Fruit fly (Drosophila melanogaster) whole organism, embryonic: ENCODE data around the gene CG43693.

Source experiments
- Abd-B ChIP-seq: fragments of 200-800 bp; sonication (Bioruptor generic); optimal IDR thresholded peaks from 2 replicates; lab custom pipeline; 2018; ENCODE audit warnings: missing biosample characterization, mild to moderate bottlenecking, missing genetic modification characterization, moderate library complexity
- CG10267 ChIP-seq: fragments of 200-800 bp; sonication (Bioruptor generic); optimal IDR thresholded peaks from 2 replicates; lab custom pipeline; 2018; ENCODE audit warnings: missing biosample characterization, mild to moderate bottlenecking, missing genetic modification characterization, moderate library complexity
- CG11504 ChIP-seq: fragments of 200-800 bp; sonication (Bioruptor generic); optimal IDR thresholded peaks from 3 replicates; lab custom pipeline; 2019; ENCODE audit warnings: missing biosample characterization, mild to moderate bottlenecking, missing genetic modification characterization, moderate library complexity
- CG12942 ChIP-seq: fragments of 200-800 bp; sonication (Bioruptor generic); optimal IDR thresholded peaks from 3 replicates; lab custom pipeline; 2016; ENCODE audit warnings: missing biosample characterization, missing genetic modification characterization
- CG15479 ChIP-seq: fragments of 200-800 bp; sonication (Bioruptor generic); optimal IDR thresholded peaks from 3 replicates; lab custom pipeline; 2019; ENCODE audit warnings: missing biosample characterization, mild to moderate bottlenecking, missing genetic modification characterization, moderate library complexity
- CG15601 ChIP-seq: fragments of 200-800 bp; sonication (Bioruptor generic); optimal IDR thresholded peaks from 3 replicates; lab custom pipeline; 2019; ENCODE audit warnings: missing biosample characterization, mild to moderate bottlenecking, missing genetic modification characterization, moderate library complexity
- CG15696 ChIP-seq: fragments of 200-800 bp; sonication (Bioruptor generic); optimal IDR thresholded peaks from 2 replicates; lab custom pipeline; 2019; ENCODE audit warnings: missing biosample characterization, mild to moderate bottlenecking, missing genetic modification characterization, moderate library complexity
- CG18619 ChIP-seq: fragments of 200-800 bp; sonication (Bioruptor generic); optimal IDR thresholded peaks from 3 replicates; lab custom pipeline; 2017; ENCODE audit warnings: missing biosample characterization, mild to moderate bottlenecking, missing genetic modification characterization
- CG31441 ChIP-seq: fragments of 200-800 bp; sonication (Bioruptor generic); IDR thresholded peaks from 2 replicates; pipeline ENCODE4 v1.3.6; 2022; ENCODE audit warnings: missing biosample characterization, missing genetic modification characterization
- CG3163 ChIP-seq: fragments of 200-800 bp; sonication (Bioruptor generic); optimal IDR thresholded peaks from 3 replicates; lab custom pipeline; 2016; ENCODE audit warnings: missing biosample characterization, missing genetic modification characterization
- CG6175 ChIP-seq: fragments of 200-800 bp; sonication (Bioruptor generic); IDR thresholded peaks from 3 replicates; pipeline ENCODE4 v1.3.6; 2022; ENCODE audit warnings: missing biosample characterization, missing genetic modification characterization
- CG6689 ChIP-seq: fragments of 200-800 bp; sonication (Bioruptor generic); IDR thresholded peaks from 2 replicates; pipeline ENCODE4 v1.3.6; 2022; ENCODE audit warnings: missing biosample characterization, missing genetic modification characterization
- CG7786 ChIP-seq: fragments of 200-800 bp; sonication (Bioruptor generic); optimal IDR thresholded peaks from 2 replicates; lab custom pipeline; 2016; ENCODE audit warnings: missing biosample characterization, missing genetic modification characterization
- CG8290 ChIP-seq, 3 experiments: fragments of 200-800 bp; sonication (Bioruptor generic); optimal IDR thresholded peaks; 2 replicates each; lab custom pipeline; 2016 to 2019; ENCODE audit warnings: missing biosample characterization in 3 of 3, missing genetic modification characterization in 3 of 3, mild to moderate bottlenecking in 2 of 3, moderate library complexity in 1 of 3
- CG9727 ChIP-seq: fragments of 200-800 bp; sonication (Bioruptor generic); optimal IDR thresholded peaks from 3 replicates; lab custom pipeline; 2017; ENCODE audit warnings: missing biosample characterization, mild to moderate bottlenecking, missing genetic modification characterization
- Dad ChIP-seq: fragments of 200-800 bp; sonication (Bioruptor generic); optimal IDR thresholded peaks from 3 replicates; lab custom pipeline; 2016; ENCODE audit warnings: missing biosample characterization, missing genetic modification characterization
- Drgx ChIP-seq: fragments of 200-800 bp; sonication (Bioruptor generic); IDR thresholded peaks from 2 replicates; pipeline ENCODE4 v1.3.6; 2022; ENCODE audit warnings: missing biosample characterization, missing genetic modification characterization
- Gug ChIP-seq: fragments of 200-800 bp; sonication (Bioruptor generic); IDR thresholded peaks from 4 replicates; pipeline ENCODE4 v1.3.6; 2022; ENCODE audit warnings: missing biosample characterization, missing genetic modification characterization
- HmgD ChIP-seq: fragments of 200-800 bp; sonication (Bioruptor generic); optimal IDR thresholded peaks from 3 replicates; lab custom pipeline; 2016; ENCODE audit warnings: missing biosample characterization, missing genetic modification characterization
- Mrtf ChIP-seq: fragments of 200-800 bp; sonication (Bioruptor generic); IDR thresholded peaks from 3 replicates; pipeline ENCODE4 v1.3.6; 2022; ENCODE audit warnings: missing biosample characterization, missing genetic modification characterization
- Pdp1 ChIP-seq, 2 experiments: fragments of 200-800 bp; sonication (Bioruptor generic); optimal IDR thresholded peaks; 3 replicates each; lab custom pipeline; 2016; ENCODE audit warnings: missing biosample characterization in 2 of 2, missing genetic modification characterization in 2 of 2, mild to moderate bottlenecking in 1 of 2, moderate library complexity in 1 of 2
- Sox102F ChIP-seq: fragments of 200-800 bp; sonication (Bioruptor generic); optimal IDR thresholded peaks from 2 replicates; lab custom pipeline; 2018; ENCODE audit warnings: missing biosample characterization, mild to moderate bottlenecking, missing genetic modification characterization, moderate library complexity
- bab2 ChIP-seq: fragments of 200-800 bp; sonication (Bioruptor generic); optimal IDR thresholded peaks from 2 replicates; lab custom pipeline; 2016; ENCODE audit warnings: missing biosample characterization, missing genetic modification characterization
- bsh ChIP-seq, 2 experiments: fragments of 200-800 bp; sonication (Bioruptor generic); optimal IDR thresholded peaks; 2 replicates each; lab custom pipeline; 2017 to 2018; ENCODE audit warnings: mild to moderate bottlenecking in 2 of 2, missing biosample characterization in 2 of 2, missing genetic modification characterization in 2 of 2, moderate library complexity in 1 of 2
- cg ChIP-seq: fragments of 200-800 bp; sonication (Bioruptor generic); optimal IDR thresholded peaks from 3 replicates; lab custom pipeline; 2019; ENCODE audit warnings: missing biosample characterization, mild to moderate bottlenecking, missing genetic modification characterization, moderate library complexity
- corto ChIP-seq: fragments of 200-800 bp; sonication (Bioruptor generic); optimal IDR thresholded peaks from 2 replicates; lab custom pipeline; 2016; ENCODE audit warnings: missing biosample characterization, mild to moderate bottlenecking, missing genetic modification characterization, moderate library complexity
- danr ChIP-seq: fragments of 200-800 bp; sonication (Bioruptor generic); IDR thresholded peaks from 2 replicates; pipeline ENCODE4 v1.3.6; 2022; ENCODE audit warnings: missing biosample characterization, missing genetic modification characterization
- dmrt11E ChIP-seq: fragments of 200-800 bp; sonication (Bioruptor generic); optimal IDR thresholded peaks from 3 replicates; lab custom pipeline; 2018; ENCODE audit warnings: missing biosample characterization, mild to moderate bottlenecking, missing genetic modification characterization, moderate library complexity
- gem ChIP-seq: fragments of 200-800 bp; sonication (Bioruptor generic); optimal IDR thresholded peaks from 2 replicates; lab custom pipeline; 2019; ENCODE audit warnings: missing biosample characterization, mild to moderate bottlenecking, missing genetic modification characterization, moderate library complexity
- gsb-n ChIP-seq: fragments of 200-800 bp; sonication (Bioruptor generic); optimal IDR thresholded peaks from 3 replicates; lab custom pipeline; 2018; ENCODE audit warnings: missing biosample characterization, mild to moderate bottlenecking, missing genetic modification characterization
- h ChIP-seq: fragments of >200 bp; optimal IDR thresholded peaks from 2 replicates; lab custom pipeline; 2017
- ind ChIP-seq: fragments of 200-800 bp; sonication (Bioruptor generic); optimal IDR thresholded peaks from 3 replicates; lab custom pipeline; 2016; ENCODE audit warnings: missing biosample characterization, missing genetic modification characterization
- jumu ChIP-seq: fragments of 200-800 bp; sonication (Bioruptor generic); optimal IDR thresholded peaks from 3 replicates; lab custom pipeline; 2016; ENCODE audit warnings: missing biosample characterization, missing genetic modification characterization
- ken ChIP-seq: fragments of 200-800 bp; sonication (Bioruptor generic); IDR thresholded peaks from 3 replicates; pipeline ENCODE4 v1.3.6; 2022; ENCODE audit warnings: missing biosample characterization, missing genetic modification characterization
- mam ChIP-seq: fragments of 200-800 bp; sonication (Bioruptor generic); optimal IDR thresholded peaks from 3 replicates; lab custom pipeline; 2016; ENCODE audit warnings: missing biosample characterization, missing genetic modification characterization
- nom ChIP-seq: fragments of 200-800 bp; sonication (Bioruptor generic); optimal IDR thresholded peaks from 2 replicates; lab custom pipeline; 2017; ENCODE audit warnings: missing biosample characterization, missing genetic modification characterization, mild to moderate bottlenecking, moderate library complexity, missing genetic modification reagents
- phol ChIP-seq: fragments of 200-800 bp; sonication (Bioruptor generic); optimal IDR thresholded peaks from 3 replicates; lab custom pipeline; 2018; ENCODE audit warnings: missing biosample characterization, mild to moderate bottlenecking, missing genetic modification characterization, moderate library complexity
- salm ChIP-seq: fragments of 200-800 bp; sonication (Bioruptor generic); optimal IDR thresholded peaks from 2 replicates; lab custom pipeline; 2018; ENCODE audit warnings: missing biosample characterization, mild to moderate bottlenecking, missing genetic modification characterization
- sd ChIP-seq: fragments of 200-800 bp; sonication (Bioruptor generic); optimal IDR thresholded peaks from 3 replicates; lab custom pipeline; 2018; ENCODE audit warnings: missing biosample characterization, mild to moderate bottlenecking, missing genetic modification characterization, moderate library complexity
- sens ChIP-seq: fragments of 200-800 bp; sonication (Bioruptor generic); peaks from one replicate; lab custom pipeline; 2016; ENCODE audit warnings: missing biosample characterization, missing genetic modification characterization
- tgo ChIP-seq: fragments of 200-800 bp; sonication (Bioruptor generic); IDR thresholded peaks from 3 replicates; pipeline ENCODE4 v1.3.6; 2022; ENCODE audit warnings: missing biosample characterization, missing genetic modification characterization
- tll ChIP-seq, 2 experiments: fragments of 200-800 bp in 1 of 2; fragments of >200 bp in 1 of 2; sonication (Bioruptor generic) in 1 of 2; optimal IDR thresholded peaks; 2 replicates each; lab custom pipeline; 2017 to 2019; ENCODE audit warnings: missing biosample characterization in 2 of 2, missing genetic modification characterization in 2 of 2, mild to moderate bottlenecking in 1 of 2, moderate library complexity in 1 of 2
- tna ChIP-seq: fragments of 200-800 bp; sonication (Bioruptor generic); IDR thresholded peaks from 2 replicates; pipeline ENCODE4 v1.3.6; 2022; ENCODE audit warnings: missing biosample characterization, missing genetic modification characterization; ENCODE audit not compliant: partially characterized antibody
- unpg ChIP-seq: fragments of 200-800 bp; sonication (Bioruptor generic); optimal IDR thresholded peaks from 3 replicates; lab custom pipeline; 2018; ENCODE audit warnings: missing biosample characterization, mild to moderate bottlenecking, missing genetic modification characterization, moderate library complexity
- vnd ChIP-seq: fragments of 200-800 bp; sonication (Bioruptor generic); IDR thresholded peaks from 3 replicates; pipeline ENCODE4 v1.3.6; 2022; ENCODE audit warnings: missing biosample characterization, missing genetic modification characterization; ENCODE audit not compliant: partially characterized antibody
- zen ChIP-seq: fragments of 200-800 bp; sonication (Bioruptor generic); optimal IDR thresholded peaks from 3 replicates; lab custom pipeline; 2018; ENCODE audit warnings: missing biosample characterization, mild to moderate bottlenecking, missing genetic modification characterization, moderate library complexity
- zf30C ChIP-seq: fragments of 200-800 bp; sonication (Bioruptor generic); optimal IDR thresholded peaks from 3 replicates; lab custom pipeline; 2018; ENCODE audit warnings: missing biosample characterization, mild to moderate bottlenecking, missing genetic modification characterization

Gene CG43693

DNA sequence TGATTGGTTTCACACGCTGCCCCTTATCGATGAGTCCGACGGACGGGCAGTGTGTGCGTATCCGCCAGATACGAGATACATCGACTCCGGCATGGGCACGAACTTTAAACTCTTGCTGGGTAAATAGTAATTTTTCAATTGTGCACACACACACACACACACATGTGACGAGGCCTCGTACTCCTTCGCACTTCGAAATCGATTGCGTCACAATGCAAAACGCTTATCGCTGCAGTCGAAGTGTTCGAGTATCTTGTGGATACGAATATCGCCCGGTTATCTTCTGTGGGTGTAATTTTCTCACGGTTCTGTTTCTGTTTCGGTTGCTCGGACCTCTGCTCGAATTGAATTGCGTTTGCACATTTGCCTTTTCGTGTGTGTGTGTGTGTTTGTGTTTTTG lies 16.1 kb downstream of the CG43693 start:
- TF ChIP-seq h (lab: Kevin White, UChicago) (no peak), HmgD (GFP tag; lab: Kevin White, UChicago) (no peak), Pdp1 (GFP tag; optimal IDR thresholded peaks at IDR 0.05; lab: Kevin White, UChicago) (peak in 1 of 2 experiments; percentile 72), tll (GFP tag; optimal IDR thresholded peaks at IDR 0.05; lab: Kevin White, UChicago) (peak in 1 of 2 experiments; percentile 79), CG15479 (GFP tag; lab: Kevin White, UChicago) (peak; percentile 90), cg (GFP tag; lab: Kevin White, UChicago) (peak; percentile 33), zen (tag; lab: Kevin White, UChicago) (no peak)

DNA sequence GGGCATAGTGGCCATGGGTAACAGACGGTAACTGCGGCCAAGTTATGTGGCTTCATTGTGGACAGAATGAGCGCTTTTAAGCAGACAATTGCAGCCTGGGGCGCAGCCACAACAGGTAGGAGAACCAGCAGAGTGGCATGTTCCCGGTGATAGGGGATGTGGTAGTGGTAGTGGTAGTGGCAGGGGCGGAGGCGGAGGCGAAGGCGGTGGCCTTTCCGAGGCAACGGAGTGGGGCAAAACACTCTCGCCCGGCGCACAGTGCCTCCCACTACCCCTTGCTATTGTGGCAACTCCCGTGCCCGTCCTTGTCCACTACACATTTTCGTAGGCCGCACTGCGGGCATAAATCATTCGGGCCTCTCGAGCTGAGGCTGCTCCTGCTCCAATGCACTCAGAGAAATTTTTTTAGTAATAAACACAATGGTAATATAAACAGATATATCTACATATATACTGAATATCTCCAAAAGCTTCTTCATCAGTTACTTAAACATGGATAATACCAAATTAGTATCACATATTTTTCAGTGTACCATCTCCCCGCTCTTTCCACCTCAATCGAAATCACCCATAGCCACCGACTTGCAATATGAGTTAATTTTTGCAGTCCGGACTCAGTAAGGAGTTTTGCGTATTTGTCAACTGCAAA lies 17.7 kb downstream of the CG43693 start:
- TF ChIP-seq tna (GFP tag; lab: Robert Waterston, UW) (no peak), CG12942 (GFP tag; lab: Kevin White, UChicago) (no peak), CG6689 (0 out of 2 replicates have a peak, but pooled peaks have one; percentile 5), nom (peak; percentile 70), bab2 (GFP tag; lab: Kevin White, UChicago) (no peak), CG3163 (GFP tag; lab: Kevin White, UChicago) (no peak), tgo (no peak), Drgx (GFP tag; lab: Robert Waterston, UW) (peak; percentile 76), CG8290 (GFP tag; optimal IDR thresholded peaks at IDR 0.05; lab: Kevin White, UChicago) (no peak), CG8290 (tag; optimal IDR thresholded peaks at IDR 0.05; lab: Kevin White, UChicago) (no peak), Dad (no peak), mam (GFP tag; lab: Kevin White, UChicago) (no peak), danr (GFP tag; lab: Robert Waterston, UW) (no peak), Mrtf (GFP tag; lab: Robert Waterston, UW) (no peak), sd (no peak), Abd-B (GFP tag; lab: Kevin White, UChicago) (no peak), unpg (no peak), ken (GFP tag; lab: Robert Waterston, UW) (no peak), bsh (GFP tag; optimal IDR thresholded peaks at IDR 0.05; lab: Kevin White, UChicago) (peak in 1 of 2 experiments; percentile 56), salm (tag; lab: Kevin White, UChicago) (no peak), corto (GFP tag; lab: Kevin White, UChicago) (peak; percentile 37), CG18619 (GFP tag; lab: Kevin White, UChicago) (no peak), jumu (GFP tag; lab: Kevin White, UChicago) (no peak), Gug (GFP tag; lab: Robert Waterston, UW) (no peak), CG6175 (GFP tag; lab: Robert Waterston, UW) (no peak), tll (GFP tag; optimal IDR thresholded peaks at IDR 0.05; lab: Kevin White, UChicago) (no peak)
- TF ChIP-seq, all 482 proteins: peak for 5

DNA sequence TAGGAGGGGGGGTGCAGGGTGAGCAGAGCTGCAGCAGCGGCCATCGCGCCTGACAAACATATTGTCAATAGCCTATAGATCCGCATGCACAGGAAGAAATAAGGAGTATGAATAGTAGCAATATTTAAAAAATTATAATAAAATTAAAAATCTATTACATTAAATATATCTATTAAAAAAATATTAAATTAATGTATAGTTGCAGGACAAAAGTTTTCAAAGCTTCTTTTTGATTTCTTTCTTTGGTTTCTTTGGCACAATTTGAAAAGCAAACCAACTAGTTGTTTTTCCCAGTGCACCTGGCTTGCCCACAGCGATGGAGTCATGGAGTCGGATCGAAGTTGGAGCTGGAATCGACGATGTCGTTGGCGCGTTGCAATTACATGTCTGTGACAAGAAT lies 19.4 kb downstream of the CG43693 start:
- no peak for TF ChIP-seq ind (GFP tag; lab: Kevin White, UChicago)
- peak; percentile 34 for TF ChIP-seq phol (tag; lab: Kevin White, UChicago)
- peak; percentile 48 for TF ChIP-seq CG31441 (GFP tag; lab: Robert Waterston, UW)
- no peak for TF ChIP-seq CG7786
- TF ChIP-seq dmrt11E (tag; lab: Kevin White, UChicago), result peak; percentile 59
- peak; percentile 46 for TF ChIP-seq zf30C (GFP tag; lab: Kevin White, UChicago)
- peak; percentile 3 for TF ChIP-seq Sox102F (GFP tag; lab: Kevin White, UChicago)
- TF ChIP-seq vnd, result no peak
- peak; percentile 30 for TF ChIP-seq CG10267 (tag; lab: Kevin White, UChicago)
- peak; percentile 42 for TF ChIP-seq gsb-n (tag; lab: Kevin White, UChicago)
- TF ChIP-seq CG15696 (tag; lab: Kevin White, UChicago), result peak; percentile 41
- TF ChIP-seq Drgx (GFP tag; lab: Robert Waterston, UW), result peak; percentile 61
- peak; percentile 41 for TF ChIP-seq gem
- TF ChIP-seq CG15601, result peak; percentile 2
- TF ChIP-seq CG9727 (GFP tag; lab: Kevin White, UChicago), result peak; percentile 38
- TF ChIP-seq sens, result peak; percentile 43
- peak; percentile 17 for TF ChIP-seq CG11504 (tag; lab: Kevin White, UChicago)
